Comparison of ENCODE assay signal across 4 worm cellular contexts in genomic region chrIII:9747133-9747532, ce11.
A peak's percentile ranks its signal among the peaks of the same experiment; 100 is the strongest.
TF ChIP-seq lines count a peak whose summit lies in the region.

Gene iff-1, minus strand, starts transcription at chrIII:9747193.
Gene cdk-1, plus strand, starts transcription at chrIII:9747472.

TF ChIP-seq in whole organism, L2 larva, 48 proteins besides CTCF, POLR2A, EP300 and RAD21 (continues in another document):
- no peak for TF ChIP-seq ztf-11 (tag; optimal IDR thresholded peaks at IDR 0.05; lab: Kevin White, UChicago)
- no peak for TF ChIP-seq zag-1 (tag; optimal IDR thresholded peaks at IDR 0.05; lab: Kevin White, UChicago)
- peak; percentile 78 for TF ChIP-seq nhr-129 (tag; optimal IDR thresholded peaks at IDR 0.05; lab: Kevin White, UChicago)
- TF ChIP-seq ceh-82 (tag; optimal IDR thresholded peaks at IDR 0.05; lab: Kevin White, UChicago) = no peak
- TF ChIP-seq crh-2 (tag; optimal IDR thresholded peaks at IDR 0.05; lab: Kevin White, UChicago) = no peak
- TF ChIP-seq nhr-21 (tag; optimal IDR thresholded peaks at IDR 0.05; lab: Kevin White, UChicago) = no peak
- no peak for TF ChIP-seq blmp-1 (tag; optimal IDR thresholded peaks at IDR 0.05; lab: Kevin White, UChicago; ENCODE audit: insufficient read depth)
- TF ChIP-seq snpc-4 (tag; optimal IDR thresholded peaks at IDR 0.05; lab: Kevin White, UChicago) = no peak
- TF ChIP-seq unc-55 (GFP tag; optimal IDR thresholded peaks at IDR 0.05; lab: Kevin White, UChicago) = peak; percentile 77
- no peak for TF ChIP-seq nhr-10 (tag; optimal IDR thresholded peaks at IDR 0.05; lab: Kevin White, UChicago)
- TF ChIP-seq alr-1 (tag; optimal IDR thresholded peaks at IDR 0.05; lab: Kevin White, UChicago) = no peak
- TF ChIP-seq R02D3.7 (tag; optimal IDR thresholded peaks at IDR 0.05; lab: Kevin White, UChicago) = no peak
- TF ChIP-seq ztf-1 (GFP tag; conservative IDR thresholded peaks at IDR 0.05; lab: Robert Waterston, UW) = no peak
- TF ChIP-seq mdl-1 (tag; optimal IDR thresholded peaks at IDR 0.05; lab: Kevin White, UChicago) = no peak
- TF ChIP-seq ZK546.5 (tag; optimal IDR thresholded peaks at IDR 0.05; lab: Kevin White, UChicago) = no peak
- TF ChIP-seq C34F6.9 (tag; optimal IDR thresholded peaks at IDR 0.05; lab: Kevin White, UChicago) = peak; percentile 32
- TF ChIP-seq sma-3 (GFP tag; optimal IDR thresholded peaks at IDR 0.05; lab: Kevin White, UChicago) = no peak
- TF ChIP-seq gmeb-1 (tag; optimal IDR thresholded peaks at IDR 0.05; lab: Kevin White, UChicago) = peak; percentile 83
- TF ChIP-seq lin-13 (GFP tag; optimal IDR thresholded peaks at IDR 0.05; lab: Kevin White, UChicago) = peak; percentile 0
- no peak for TF ChIP-seq ceh-16 (tag; optimal IDR thresholded peaks at IDR 0.05; lab: Kevin White, UChicago)
- no peak for TF ChIP-seq Y55F3AM.14 (GFP tag; optimal IDR thresholded peaks at IDR 0.05; lab: Kevin White, UChicago)
- no peak for TF ChIP-seq ama-1 (optimal IDR thresholded peaks at IDR 0.05; lab: Kevin White, UChicago)
- no peak for TF ChIP-seq nhr-25 (tag; optimal IDR thresholded peaks at IDR 0.05; lab: Kevin White, UChicago)
- no peak for TF ChIP-seq dmd-4 (tag; optimal IDR thresholded peaks at IDR 0.05; lab: Kevin White, UChicago)

TF ChIP-seq in whole organism, L4 larva, 104 proteins besides CTCF, POLR2A, EP300 and RAD21:
- TF ChIP-seq aha-1 (tag; lab: Kevin White, UChicago) = peak; percentile 92
- TF ChIP-seq dpl-1 (GFP tag; optimal IDR thresholded peaks at IDR 0.05; lab: Kevin White, UChicago) = peak; percentile 82
- TF ChIP-seq snpc-1.2 (GFP tag; IDR thresholded peaks at IDR 0.05; lab: Robert Waterston, UW) = 0 out of 2 replicates have a peak, but pooled peaks have one; percentile 19
- TF ChIP-seq ama-1 (optimal IDR thresholded peaks at IDR 0.05; lab: Kevin White, UChicago) = no peak
- TF ChIP-seq F10B5.3 (tag; optimal IDR thresholded peaks at IDR 0.05; lab: Kevin White, UChicago) = no peak
- TF ChIP-seq lin-39 (tag; optimal IDR thresholded peaks at IDR 0.05; lab: Kevin White, UChicago) = no peak
- no peak for TF ChIP-seq T26A8.4 (GFP tag; IDR thresholded peaks at IDR 0.05; lab: Robert Waterston, UW)
- TF ChIP-seq cey-2 (tag; optimal IDR thresholded peaks at IDR 0.05; lab: Kevin White, UChicago; ENCODE audit: borderline replicate concordance, insufficient read depth) = no peak
- no peak for TF ChIP-seq daf-8 (GFP tag; IDR thresholded peaks at IDR 0.05; lab: Robert Waterston, UW)
- TF ChIP-seq aly-2 (tag; optimal IDR thresholded peaks at IDR 0.05; lab: Kevin White, UChicago) = no peak
- TF ChIP-seq mep-1 (tag; optimal IDR thresholded peaks at IDR 0.05; lab: Kevin White, UChicago) = no peak
- no peak for TF ChIP-seq unc-62 (GFP tag; optimal IDR thresholded peaks at IDR 0.05 in 1 of 2; lab: Kevin White, UChicago)
- TF ChIP-seq unc-62 (tag; optimal IDR thresholded peaks at IDR 0.05; lab: Kevin White, UChicago) = no peak
- TF ChIP-seq hmg-1.1 (GFP tag; IDR thresholded peaks at IDR 0.05; lab: Robert Waterston, UW) = peak; percentile 45; the same call in 1 of the 2 replicates
- TF ChIP-seq lim-7 (GFP tag; IDR thresholded peaks at IDR 0.05; lab: Robert Waterston, UW) = no peak
- TF ChIP-seq zag-1 (tag; optimal IDR thresholded peaks at IDR 0.05; lab: Kevin White, UChicago) = no peak
- peak in 1 of 2 experiments; percentile 68 for TF ChIP-seq lsy-2 (tag; optimal IDR thresholded peaks at IDR 0.05; lab: Kevin White, UChicago)
- peak; percentile 60 for TF ChIP-seq mes-2 (tag; optimal IDR thresholded peaks at IDR 0.05; lab: Kevin White, UChicago; ENCODE audit: poor library complexity, severe bottlenecking)
- TF ChIP-seq set-16 (GFP tag; IDR thresholded peaks at IDR 0.05; lab: Robert Waterston, UW) = no peak
- no peak for TF ChIP-seq pha-4 (GFP tag; IDR thresholded peaks at IDR 0.05; lab: Robert Waterston, UW)
- peak; percentile 12 for TF ChIP-seq pha-4 (tag; optimal IDR thresholded peaks at IDR 0.05; lab: Kevin White, UChicago)

TF ChIP-seq in whole organism, late embryonic, 69 proteins besides CTCF, POLR2A, EP300 and RAD21:
- TF ChIP-seq hlh-13 (GFP tag; optimal IDR thresholded peaks at IDR 0.05; lab: Kevin White, UChicago) (no peak), unc-42 (tag; optimal IDR thresholded peaks at IDR 0.05; lab: Kevin White, UChicago) (peak; percentile 1), dve-1 (tag; optimal IDR thresholded peaks at IDR 0.05; lab: Kevin White, UChicago) (no peak), ceh-31 (tag; optimal IDR thresholded peaks at IDR 0.05; lab: Kevin White, UChicago) (peak; percentile 8), nfya-1 (tag; optimal IDR thresholded peaks at IDR 0.05; lab: Kevin White, UChicago) (peak; percentile 12)
TF ChIP-seq in whole organism, late embryonic: peak in this region for 3.

TF ChIP-seq in whole organism, mixed stage, embryonic, 35 proteins besides CTCF, POLR2A, EP300 and RAD21:
- TF ChIP-seq ham-2 (GFP tag; optimal IDR thresholded peaks at IDR 0.05; lab: Kevin White, UChicago) (no peak), mep-1 (tag; optimal IDR thresholded peaks at IDR 0.05; lab: Kevin White, UChicago) (peak; percentile 63), blmp-1 (tag; optimal IDR thresholded peaks at IDR 0.05; lab: Kevin White, UChicago) (no peak), ces-1 (GFP tag; optimal IDR thresholded peaks at IDR 0.05; lab: Kevin White, UChicago) (peak; percentile 41), pha-4 (tag; optimal IDR thresholded peaks at IDR 0.05; lab: Kevin White, UChicago) (peak; percentile 15), lsy-2 (tag; optimal IDR thresholded peaks at IDR 0.05; lab: Kevin White, UChicago) (peak; percentile 37), nhr-237 (tag; optimal IDR thresholded peaks at IDR 0.05; lab: Kevin White, UChicago) (peak; percentile 21), unc-39 (tag; optimal IDR thresholded peaks at IDR 0.05; lab: Kevin White, UChicago) (no peak), unc-120 (tag; optimal IDR thresholded peaks at IDR 0.05; lab: Kevin White, UChicago; ENCODE audit: poor library complexity, severe bottlenecking) (peak; percentile 49), lin-13 (tag; optimal IDR thresholded peaks at IDR 0.05; lab: Kevin White, UChicago) (no peak)
